Fruit fly (Drosophila melanogaster) whole organism, embryonic: Measurements from ENCODE around the gene CG14965.
A peak's percentile ranks its signal among the peaks of the same experiment; 100 is the strongest.

Source experiments
- Aef1 ChIP-seq: fragments of 200-800 bp; sonication (Bioruptor generic); IDR thresholded peaks from 3 replicates; pipeline ENCODE4 v1.3.6; 2022; ENCODE audit warnings: missing biosample characterization, missing genetic modification characterization
- B-H2 ChIP-seq: fragments of 200-800 bp; sonication (Bioruptor generic); optimal IDR thresholded peaks from 2 replicates; lab custom pipeline; 2018; ENCODE audit warnings: missing biosample characterization, mild to moderate bottlenecking, missing genetic modification characterization
- CG1024 ChIP-seq: fragments of 200-800 bp; sonication (Bioruptor generic); IDR thresholded peaks from 2 replicates; pipeline ENCODE4 v1.3.6; 2022; ENCODE audit warnings: missing biosample characterization, missing genetic modification characterization
- CG12155 ChIP-seq: fragments of 200-800 bp; sonication (Bioruptor generic); optimal IDR thresholded peaks from 3 replicates; lab custom pipeline; 2016; ENCODE audit warnings: missing biosample characterization, missing genetic modification characterization
- CG12219 ChIP-seq: fragments of 200-800 bp; sonication (Bioruptor generic); optimal IDR thresholded peaks from 3 replicates; lab custom pipeline; 2018; ENCODE audit warnings: missing biosample characterization, mild to moderate bottlenecking, missing genetic modification characterization
- CG12299 ChIP-seq: fragments of 200-800 bp; sonication (Bioruptor generic); optimal IDR thresholded peaks from 2 replicates; lab custom pipeline; 2018; ENCODE audit warnings: missing biosample characterization, mild to moderate bottlenecking, missing genetic modification characterization
- CG16779 ChIP-seq: fragments of 200-800 bp; sonication (Bioruptor generic); IDR thresholded peaks from 2 replicates; pipeline ENCODE4 v1.3.6; 2022; ENCODE audit warnings: missing biosample characterization, missing genetic modification characterization
- CG1792 ChIP-seq: fragments of 200-800 bp; sonication (Bioruptor generic); optimal IDR thresholded peaks from 2 replicates; lab custom pipeline; 2016; ENCODE audit warnings: missing biosample characterization, missing genetic modification characterization
- CG18764 ChIP-seq: fragments of 200-800 bp; sonication (Bioruptor generic); optimal IDR thresholded peaks from 3 replicates; lab custom pipeline; 2016; ENCODE audit warnings: missing biosample characterization, missing genetic modification characterization
- CG3065 ChIP-seq: fragments of 200-800 bp; sonication (Bioruptor generic); optimal IDR thresholded peaks from 2 replicates; lab custom pipeline; 2016; ENCODE audit warnings: missing biosample characterization, missing genetic modification characterization
- CG33213 ChIP-seq: fragments of 200-800 bp; sonication (Bioruptor generic); optimal IDR thresholded peaks from 3 replicates; lab custom pipeline; 2016; ENCODE audit warnings: missing biosample characterization, missing genetic modification characterization
- CG3407 ChIP-seq: fragments of 200-800 bp; sonication (Bioruptor generic); optimal IDR thresholded peaks from 2 replicates; lab custom pipeline; 2018; ENCODE audit warnings: missing biosample characterization, mild to moderate bottlenecking, missing genetic modification characterization
- CG34224 ChIP-seq: fragments of 200-800 bp; sonication (Bioruptor generic); IDR thresholded peaks from 3 replicates; pipeline ENCODE4 v1.3.6; 2022; ENCODE audit warnings: missing biosample characterization, missing genetic modification characterization; ENCODE audit not compliant: partially characterized antibody
- CG34376 ChIP-seq: fragments of 200-800 bp; sonication (Bioruptor generic); optimal IDR thresholded peaks from 2 replicates; lab custom pipeline; 2018; ENCODE audit warnings: missing biosample characterization, mild to moderate bottlenecking, missing genetic modification characterization
- CG5245 ChIP-seq: fragments of 200-800 bp; sonication (Bioruptor generic); optimal IDR thresholded peaks from 3 replicates; lab custom pipeline; 2016; ENCODE audit warnings: missing biosample characterization, missing genetic modification characterization
- CG6654 ChIP-seq: fragments of 200-800 bp; sonication (Bioruptor generic); optimal IDR thresholded peaks from 2 replicates; lab custom pipeline; 2017; ENCODE audit warnings: missing biosample characterization, mild to moderate bottlenecking, missing genetic modification characterization
- CG6765 ChIP-seq: fragments of 200-800 bp; sonication (Bioruptor generic); optimal IDR thresholded peaks from 3 replicates; lab custom pipeline; 2017; ENCODE audit warnings: missing biosample characterization, mild to moderate bottlenecking, missing genetic modification characterization
- CG8359 ChIP-seq: fragments of 200-800 bp; sonication (Bioruptor generic); optimal IDR thresholded peaks from 2 replicates; lab custom pipeline; 2017; ENCODE audit warnings: missing biosample characterization, mild to moderate bottlenecking, missing genetic modification characterization, borderline replicate concordance
- CG8388 ChIP-seq: fragments of 200-800 bp; sonication (Bioruptor generic); optimal IDR thresholded peaks from 2 replicates; lab custom pipeline; 2019; ENCODE audit warnings: missing biosample characterization, mild to moderate bottlenecking, missing genetic modification characterization, moderate library complexity
- CG8944 ChIP-seq: fragments of 200-800 bp; sonication (Bioruptor generic); optimal IDR thresholded peaks from 3 replicates; lab custom pipeline; 2016; ENCODE audit warnings: missing biosample characterization, missing genetic modification characterization
- CG9876 ChIP-seq: fragments of 200-800 bp; sonication (Bioruptor generic); optimal IDR thresholded peaks from 2 replicates; lab custom pipeline; 2016; ENCODE audit warnings: missing biosample characterization, missing genetic modification characterization
- Ets97D ChIP-seq: fragments of 200-800 bp; sonication (Bioruptor generic); optimal IDR thresholded peaks from 3 replicates; lab custom pipeline; 2016; ENCODE audit warnings: missing biosample characterization, missing genetic modification characterization
- HmgZ ChIP-seq: fragments of 200-800 bp; sonication (Bioruptor generic); optimal IDR thresholded peaks from 2 replicates; lab custom pipeline; 2018; ENCODE audit warnings: missing biosample characterization, mild to moderate bottlenecking, missing genetic modification characterization
- Hr51 ChIP-seq, 2 experiments: fragments of 200-800 bp; sonication (Bioruptor generic); optimal IDR thresholded peaks; 2 replicates in 1 of 2; 3 replicates in 1 of 2; lab custom pipeline; 2016 to 2018; ENCODE audit warnings: missing biosample characterization in 2 of 2, missing genetic modification characterization in 2 of 2, mild to moderate bottlenecking in 1 of 2, moderate library complexity in 1 of 2
- Jarid2 ChIP-seq: fragments of 200-800 bp; sonication (Bioruptor generic); optimal IDR thresholded peaks from 3 replicates; lab custom pipeline; 2017; ENCODE audit warnings: mild to moderate bottlenecking, missing biosample characterization, missing genetic modification reagents, missing genetic modification characterization
- Mad ChIP-seq: fragments of 200-800 bp; sonication (Bioruptor generic); optimal IDR thresholded peaks from 2 replicates; lab custom pipeline; 2016; ENCODE audit warnings: missing biosample characterization, missing genetic modification characterization
- Trl ChIP-seq, 3 experiments: fragments of >200 bp in 2 of 3; fragments of 200-800 bp in 1 of 3; sonication (Bioruptor generic) in 1 of 3; optimal IDR thresholded peaks; 2 replicates in 1 of 3; 3 replicates in 2 of 3; lab custom pipeline; 2016 to 2017; ENCODE audit warnings: missing biosample characterization in 1 of 3, missing genetic modification characterization in 1 of 3
- YL-1 ChIP-seq: fragments of 200-800 bp; sonication (Bioruptor generic); optimal IDR thresholded peaks from 3 replicates; lab custom pipeline; 2017; ENCODE audit warnings: missing biosample characterization, mild to moderate bottlenecking, missing genetic modification characterization
- amos ChIP-seq: fragments of 200-800 bp; sonication (Bioruptor generic); IDR thresholded peaks from 2 replicates; pipeline ENCODE4 v1.3.6; 2022; ENCODE audit warnings: missing biosample characterization, missing genetic modification characterization; ENCODE audit not compliant: partially characterized antibody
- aop ChIP-seq: fragments of 200-800 bp; sonication (Bioruptor generic); IDR thresholded peaks from 2 replicates; pipeline ENCODE4 v1.3.6; 2022; ENCODE audit warnings: missing biosample characterization, missing genetic modification characterization
- az2 ChIP-seq: fragments of 200-800 bp; sonication (Bioruptor generic); optimal IDR thresholded peaks from 3 replicates; lab custom pipeline; 2016; ENCODE audit warnings: missing biosample characterization, missing genetic modification characterization
- bbx ChIP-seq: fragments of 200-800 bp; sonication (Bioruptor generic); IDR thresholded peaks from 2 replicates; pipeline ENCODE4 v1.3.6; 2022; ENCODE audit warnings: missing biosample characterization, missing genetic modification characterization; ENCODE audit not compliant: partially characterized antibody
- crol ChIP-seq: fragments of 200-800 bp; sonication (Bioruptor generic); IDR thresholded peaks from 2 replicates; pipeline ENCODE4 v1.3.6; 2022; ENCODE audit warnings: missing biosample characterization, missing genetic modification characterization
- disco-r ChIP-seq: fragments of 200-800 bp; sonication (Bioruptor generic); optimal IDR thresholded peaks from 2 replicates; lab custom pipeline; 2016; ENCODE audit warnings: missing biosample characterization, missing genetic modification characterization
- dpn ChIP-seq, 2 experiments: fragments of 200-800 bp; sonication (Bioruptor generic); optimal IDR thresholded peaks; 3 replicates each; lab custom pipeline; 2016; ENCODE audit warnings: missing biosample characterization in 2 of 2, missing genetic modification characterization in 2 of 2
- fd102C ChIP-seq: fragments of 200-800 bp; sonication (Bioruptor generic); optimal IDR thresholded peaks from 2 replicates; lab custom pipeline; 2018; ENCODE audit warnings: missing biosample characterization, mild to moderate bottlenecking, missing genetic modification characterization, moderate library complexity
- hb ChIP-seq: fragments of 200-800 bp; sonication (Bioruptor generic); IDR thresholded peaks from 3 replicates; pipeline ENCODE4 v1.3.6; 2022; ENCODE audit warnings: missing biosample characterization, missing genetic modification characterization; ENCODE audit not compliant: partially characterized antibody
- her ChIP-seq: fragments of 200-800 bp; sonication (Bioruptor generic); optimal IDR thresholded peaks from 2 replicates; lab custom pipeline; 2016; ENCODE audit warnings: missing biosample characterization, missing genetic modification characterization
- insv ChIP-seq, 2 experiments: fragments of 200-800 bp; sonication (Bioruptor generic); optimal IDR thresholded peaks; 3 replicates each; lab custom pipeline; 2016 to 2018; ENCODE audit warnings: missing biosample characterization in 2 of 2, missing genetic modification characterization in 2 of 2
- lab ChIP-seq: fragments of 200-800 bp; sonication (Bioruptor generic); optimal IDR thresholded peaks from 3 replicates; lab custom pipeline; 2017; ENCODE audit warnings: missing biosample characterization, missing genetic modification characterization, mild to moderate bottlenecking, moderate library complexity, missing genetic modification reagents
- lbe ChIP-seq: fragments of 200-800 bp; sonication (Bioruptor generic); optimal IDR thresholded peaks from 2 replicates; lab custom pipeline; 2016; ENCODE audit warnings: missing biosample characterization, mild to moderate bottlenecking, missing genetic modification characterization
- pnt ChIP-seq: fragments of 200-800 bp; sonication (Bioruptor generic); optimal IDR thresholded peaks from 3 replicates; lab custom pipeline; 2016; ENCODE audit warnings: missing biosample characterization, missing genetic modification characterization
- ranshi ChIP-seq: fragments of 200-800 bp; sonication (Bioruptor generic); IDR thresholded peaks from 2 replicates; pipeline ENCODE4 v1.3.6; 2022; ENCODE audit warnings: missing biosample characterization, missing genetic modification characterization
- rib ChIP-seq: fragments of 200-800 bp; sonication (Bioruptor generic); IDR thresholded peaks from 2 replicates; pipeline ENCODE4 v1.3.6; 2022; ENCODE audit warnings: missing biosample characterization, missing genetic modification characterization
- salm ChIP-seq: fragments of 200-800 bp; sonication (Bioruptor generic); optimal IDR thresholded peaks from 2 replicates; lab custom pipeline; 2018; ENCODE audit warnings: missing biosample characterization, mild to moderate bottlenecking, missing genetic modification characterization
- sisA ChIP-seq: fragments of 200-800 bp; sonication (Bioruptor generic); IDR thresholded peaks from 2 replicates; pipeline ENCODE4 v1.3.6; 2022; ENCODE audit warnings: missing biosample characterization, missing genetic modification characterization
- slp2 ChIP-seq: fragments of 200-800 bp; sonication (Bioruptor generic); optimal IDR thresholded peaks from 2 replicates; lab custom pipeline; 2016; ENCODE audit warnings: missing biosample characterization, missing genetic modification characterization
- sr ChIP-seq: fragments of 200-800 bp; sonication (Bioruptor generic); IDR thresholded peaks from 3 replicates; pipeline ENCODE4 v1.3.6; 2022; ENCODE audit warnings: missing biosample characterization, missing genetic modification characterization
- sug ChIP-seq: fragments of 200-800 bp; optimal IDR thresholded peaks from 2 replicates; lab custom pipeline; 2019; ENCODE audit warnings: missing biosample characterization, mild to moderate bottlenecking, missing genetic modification characterization, moderate library complexity

CG14965 gene

dm6 chr3L:3239033-3239752 is 46.9 kb upstream of the CG14965 start, which contains the start of gene CG17746 (continued):
- no peak for TF ChIP-seq CG8388 (GFP tag; lab: Kevin White, UChicago)
- no peak for TF ChIP-seq disco-r (GFP tag; lab: Kevin White, UChicago)
- peak; percentile 81 for TF ChIP-seq HmgZ
- TF ChIP-seq CG3065 (GFP tag; lab: Kevin White, UChicago) = no peak
- no peak for TF ChIP-seq slp2 (GFP tag; lab: Kevin White, UChicago)
- peak; percentile 53 for TF ChIP-seq her (GFP tag; lab: Kevin White, UChicago)
- TF ChIP-seq CG9876 (GFP tag; lab: Kevin White, UChicago) = peak; percentile 47
- no peak for TF ChIP-seq CG18764 (GFP tag; lab: Kevin White, UChicago)
- peak; percentile 64; the same call in 1 of the 2 replicates for TF ChIP-seq amos
- no peak for TF ChIP-seq ranshi (GFP tag; lab: Robert Waterston, UW)
- peak; percentile 78 for TF ChIP-seq YL-1
- peak in 1 of 2 experiments; percentile 10 for TF ChIP-seq Trl (optimal IDR thresholded peaks at IDR 0.05; lab: Kevin White, UChicago)
- TF ChIP-seq Trl (GFP tag; optimal IDR thresholded peaks at IDR 0.05; lab: Kevin White, UChicago) = peak; percentile 38
- TF ChIP-seq Ets97D (GFP tag; lab: Kevin White, UChicago) = peak; percentile 90
- TF ChIP-seq insv (GFP tag; optimal IDR thresholded peaks at IDR 0.05; lab: Kevin White, UChicago) = no peak
- TF ChIP-seq crol (GFP tag; lab: Robert Waterston, UW) = no peak
- no peak for TF ChIP-seq salm (tag; lab: Kevin White, UChicago)
- no peak for TF ChIP-seq fd102C
- peak; percentile 2 for TF ChIP-seq pnt (GFP tag; lab: Kevin White, UChicago)
- peak; percentile 26; the same call in 1 of the 2 replicates for TF ChIP-seq sisA (GFP tag; lab: Robert Waterston, UW)
- TF ChIP-seq Hr51 (GFP tag; optimal IDR thresholded peaks at IDR 0.05; lab: Kevin White, UChicago) = peak in 1 of 2 experiments; percentile 78
- TF ChIP-seq CG6654 (GFP tag; lab: Kevin White, UChicago) = no peak
- no peak for TF ChIP-seq CG8359 (GFP tag; lab: Kevin White, UChicago)
- peak; percentile 67 for TF ChIP-seq B-H2 (GFP tag; lab: Kevin White, UChicago)
- no peak for TF ChIP-seq CG6765 (GFP tag; lab: Kevin White, UChicago)
- peak; percentile 40 for TF ChIP-seq lab
- peak; percentile 59; the same call in 2 of the 3 replicates for TF ChIP-seq CG34224
- TF ChIP-seq CG3407 (GFP tag; lab: Kevin White, UChicago) = no peak
- no peak for TF ChIP-seq aop (GFP tag; lab: Robert Waterston, UW)
- TF ChIP-seq dpn (GFP tag; optimal IDR thresholded peaks at IDR 0.05; lab: Kevin White, UChicago) = peak; percentile 43 to 61
- no peak for TF ChIP-seq Aef1 (GFP tag; lab: Robert Waterston, UW)
- TF ChIP-seq CG1792 (GFP tag; lab: Kevin White, UChicago) = peak; percentile 16
- no peak for TF ChIP-seq CG1024 (GFP tag; lab: Robert Waterston, UW)
- TF ChIP-seq az2 (GFP tag; lab: Kevin White, UChicago) = no peak
- TF ChIP-seq Mad (GFP tag; lab: Kevin White, UChicago) = peak; percentile 41
- TF ChIP-seq sug = peak; percentile 23
- peak; percentile 50 for TF ChIP-seq CG8944 (GFP tag; lab: Kevin White, UChicago)
- TF ChIP-seq lbe = no peak
- no peak for TF ChIP-seq CG16779 (GFP tag; lab: Robert Waterston, UW)
- TF ChIP-seq CG12155 (GFP tag; lab: Kevin White, UChicago) = peak; percentile 42
- peak; percentile 90 for TF ChIP-seq CG33213 (GFP tag; lab: Kevin White, UChicago)
- no peak for TF ChIP-seq rib
- no peak for TF ChIP-seq CG12299
- TF ChIP-seq CG12219 = no peak
- peak; percentile 22; the same call in 1 of the 3 replicates for TF ChIP-seq hb (GFP tag; lab: Robert Waterston, UW)
- TF ChIP-seq CG34376 (GFP tag; lab: Kevin White, UChicago) = peak; percentile 53
- no peak for TF ChIP-seq CG5245 (GFP tag; lab: Kevin White, UChicago)
- TF ChIP-seq bbx (GFP tag; lab: Robert Waterston, UW) = peak; percentile 54
- no peak for TF ChIP-seq Jarid2
- no peak for TF ChIP-seq sr
